Worm (Caenorhabditis elegans) whole organism, L2 larva: ENCODE data around the gene clec-171.

ENCODE experiments used
- ZK546.5 ChIP-seq: sonication (generic microtip); optimal IDR thresholded peaks from 2 replicates; lab custom pipeline; 2017; ENCODE audit warnings: missing biosample characterization, missing genetic modification characterization
- ceh-82 ChIP-seq: fragments of 150-350 bp; optimal IDR thresholded peaks from 2 replicates; lab custom pipeline; 2014; ENCODE audit warnings: missing biosample characterization, missing genetic modification characterization
- dmd-4 ChIP-seq: sonication (generic microtip); optimal IDR thresholded peaks from 2 replicates; lab custom pipeline; 2017; ENCODE audit warnings: missing biosample characterization, missing genetic modification characterization
- elt-1 ChIP-seq: fragments of 150-350 bp; optimal IDR thresholded peaks from 2 replicates; lab custom pipeline; 2014; ENCODE audit warnings: missing biosample characterization, missing genetic modification characterization
- lin-13 ChIP-seq: fragments of 150-350 bp; optimal IDR thresholded peaks from 2 replicates; lab custom pipeline; 2014; ENCODE audit warnings: missing biosample characterization, missing genetic modification reagents, missing genetic modification characterization
- nhr-10 ChIP-seq: sonication (generic microtip); optimal IDR thresholded peaks from 2 replicates; lab custom pipeline; 2017; ENCODE audit warnings: missing biosample characterization, missing genetic modification characterization
- nhr-237 ChIP-seq: fragments of 150-350 bp; optimal IDR thresholded peaks from 2 replicates; lab custom pipeline; 2014; ENCODE audit warnings: missing biosample characterization, missing genetic modification characterization
- skn-1 ChIP-seq: sonication (generic microtip); optimal IDR thresholded peaks from 2 replicates; lab custom pipeline; 2017; ENCODE audit warnings: missing biosample characterization, missing genetic modification characterization
- unc-55 ChIP-seq: fragments of 150-350 bp; sonication (generic microtip); optimal IDR thresholded peaks from 3 replicates; lab custom pipeline; 2014; ENCODE audit warnings: missing biosample characterization, missing genetic modification reagents, missing genetic modification characterization

- no peak for TF ChIP-seq lin-13 (GFP tag; lab: Kevin White, UChicago)
- no peak for TF ChIP-seq ZK546.5
- TF ChIP-seq unc-55, result no peak
- TF ChIP-seq skn-1 (tag; lab: Kevin White, UChicago), result no peak
- TF ChIP-seq nhr-237, result no peak
- TF ChIP-seq elt-1 (tag; lab: Kevin White, UChicago), result no peak
- no peak for TF ChIP-seq ceh-82 (tag; lab: Kevin White, UChicago)
- no peak for TF ChIP-seq dmd-4 (tag; lab: Kevin White, UChicago)
- no peak for TF ChIP-seq nhr-10 (tag; lab: Kevin White, UChicago)
Observed at ce11 chrIV:1465462-1465861, 38.3 kb upstream of the clec-171 start.
